Fruit fly (Drosophila melanogaster): ENCODE measurements around the gene Herp.

The Herp gene

DNA sequence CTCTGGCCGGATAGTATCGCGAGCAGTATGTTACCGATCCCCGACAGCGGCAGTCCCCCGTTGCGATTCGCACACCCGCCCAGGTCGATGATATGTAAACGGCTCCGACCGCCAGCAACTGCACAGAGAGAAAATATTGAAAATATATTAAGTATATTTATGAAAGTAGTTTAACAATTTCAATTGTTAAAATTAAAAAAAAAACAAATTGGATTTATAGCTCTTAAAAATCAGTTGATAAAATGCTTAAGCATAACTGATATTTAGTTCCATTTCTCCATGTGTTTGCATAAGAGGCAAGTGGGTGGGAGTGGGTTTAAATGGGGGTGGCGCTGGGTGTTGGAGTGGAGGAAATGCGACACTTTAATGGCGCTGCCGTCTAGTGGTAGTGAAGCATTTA, 49.6 kb upstream of the Herp start (continued):
- TF ChIP-seq gce (GFP tag; IDR thresholded peaks at IDR 0.05) = no peak
- peak; percentile 13 for TF ChIP-seq ewg (GFP tag; optimal IDR thresholded peaks at IDR 0.05)
- 0 out of 2 replicates have a peak, but pooled peaks have one; percentile 8 for TF ChIP-seq E2f2 (GFP tag; IDR thresholded peaks at IDR 0.05)
- peak; percentile 35 for TF ChIP-seq CG12391 (tag; optimal IDR thresholded peaks at IDR 0.05)
- no peak for TF ChIP-seq nerfin-2 (GFP tag; IDR thresholded peaks at IDR 0.05; ENCODE audit: partially characterized antibody)
- no peak for TF ChIP-seq CG6813 (GFP tag; optimal IDR thresholded peaks at IDR 0.05)
- no peak for TF ChIP-seq CG8478 (optimal IDR thresholded peaks at IDR 0.05)
- TF ChIP-seq Sox102F (GFP tag; optimal IDR thresholded peaks at IDR 0.05) = peak; percentile 54
- TF ChIP-seq HLH3B (GFP tag; IDR thresholded peaks at IDR 0.05) = peak; percentile 57
- TF ChIP-seq CG12942 (GFP tag; optimal IDR thresholded peaks at IDR 0.05) = no peak
- TF ChIP-seq Mad (GFP tag; optimal IDR thresholded peaks at IDR 0.05) = no peak
- peak; percentile 4 for TF ChIP-seq phol (tag; optimal IDR thresholded peaks at IDR 0.05)
- peak; percentile 24 for TF ChIP-seq CG10979 (tag; optimal IDR thresholded peaks at IDR 0.05)
- no peak for TF ChIP-seq Ada2b (GFP tag; IDR thresholded peaks at IDR 0.05)
- TF ChIP-seq HmgD (GFP tag; optimal IDR thresholded peaks at IDR 0.05) = no peak
- TF ChIP-seq emc (GFP tag; optimal IDR thresholded peaks at IDR 0.05) = no peak
- no peak for TF ChIP-seq abd-A (tag; optimal IDR thresholded peaks at IDR 0.05)
- TF ChIP-seq lab (GFP tag; optimal IDR thresholded peaks at IDR 0.05) = peak; percentile 61
- TF ChIP-seq CG12155 (GFP tag; optimal IDR thresholded peaks at IDR 0.05) = no peak
- TF ChIP-seq CG15479 (GFP tag; optimal IDR thresholded peaks at IDR 0.05) = no peak
- TF ChIP-seq ranshi (GFP tag; IDR thresholded peaks at IDR 0.05) = peak; percentile 49; the same call in 1 of the 2 replicates
- peak in 1 of 2 experiments; percentile 61 for TF ChIP-seq bsh (GFP tag; optimal IDR thresholded peaks at IDR 0.05)
- no peak for TF ChIP-seq CG8944 (GFP tag; optimal IDR thresholded peaks at IDR 0.05)
- TF ChIP-seq esg (GFP tag; conservative IDR thresholded peaks at IDR 0.05) = peak; percentile 31
- no peak for TF ChIP-seq CG6765 (GFP tag; optimal IDR thresholded peaks at IDR 0.05)
- no peak for TF ChIP-seq CG10321 (GFP tag; IDR thresholded peaks at IDR 0.05)
- peak; percentile 65 for TF ChIP-seq CG18599 (GFP tag; optimal IDR thresholded peaks at IDR 0.05)
- no peak for TF ChIP-seq ERR (GFP tag; optimal IDR thresholded peaks at IDR 0.05)
- TF ChIP-seq sd (tag; optimal IDR thresholded peaks at IDR 0.05) = no peak
- TF ChIP-seq CG14860 (GFP tag; IDR thresholded peaks at IDR 0.05; ENCODE audit: partially characterized antibody) = no peak
- peak; percentile 23 for TF ChIP-seq CG9817 (tag; optimal IDR thresholded peaks at IDR 0.05)
- TF ChIP-seq Six4 (GFP tag; optimal IDR thresholded peaks at IDR 0.05) = no peak
- no peak for TF ChIP-seq CG2116 (GFP tag; optimal IDR thresholded peaks at IDR 0.05)
- no peak for TF ChIP-seq Awh (GFP tag; IDR thresholded peaks at IDR 0.05)
- no peak for TF ChIP-seq CG30020 (tag; optimal IDR thresholded peaks at IDR 0.05)
- TF ChIP-seq CG4617 (GFP tag; optimal IDR thresholded peaks at IDR 0.05; ENCODE audit: borderline replicate concordance) = no peak
- TF ChIP-seq CG6689 (GFP tag; IDR thresholded peaks at IDR 0.05) = peak; percentile 22; the same call in 1 of the 2 replicates
- TF ChIP-seq NFAT (GFP tag; IDR thresholded peaks at IDR 0.05) = no peak
- 0 out of 2 replicates have a peak, but pooled peaks have one; percentile 10 for TF ChIP-seq klu (GFP tag; IDR thresholded peaks at IDR 0.05)
- TF ChIP-seq Stat92E (GFP tag; optimal IDR thresholded peaks at IDR 0.05) = no peak
- peak; percentile 47; the same call in 2 of the 3 replicates for TF ChIP-seq tgo (GFP tag; IDR thresholded peaks at IDR 0.05)
- TF ChIP-seq ab (GFP tag; optimal IDR thresholded peaks at IDR 0.05) = no peak
- TF ChIP-seq lilli (GFP tag; optimal IDR thresholded peaks at IDR 0.05) = no peak
- no peak for TF ChIP-seq trem (tag; optimal IDR thresholded peaks at IDR 0.05)
- TF ChIP-seq CG2129 (GFP tag; IDR thresholded peaks at IDR 0.05; ENCODE audit: partially characterized antibody) = no peak
- TF ChIP-seq psq (GFP tag; optimal IDR thresholded peaks at IDR 0.05) = no peak
- TF ChIP-seq CG8359 (GFP tag; optimal IDR thresholded peaks at IDR 0.05; ENCODE audit: borderline replicate concordance) = no peak
- TF ChIP-seq gsb (GFP tag; IDR thresholded peaks at IDR 0.05) = no peak
- no peak for TF ChIP-seq Asciz (GFP tag; optimal IDR thresholded peaks at IDR 0.05)
- peak; percentile 47 for TF ChIP-seq CG7839 (tag; optimal IDR thresholded peaks at IDR 0.05)
